Worm (Caenorhabditis elegans): ENCODE measurements around the gene ftt-2.

The ftt-2 gene

ce11 chrX:11605214-11605765 is at the start of gene ftt-2:
ftt-2 (minus strand) TSS chrX:11605419.
- peak; percentile 36 for TF ChIP-seq ama-1 (optimal IDR thresholded peaks at IDR 0.05)
- TF ChIP-seq elt-2 (tag; optimal IDR thresholded peaks at IDR 0.05): no peak
- TF ChIP-seq efl-3 (GFP tag; optimal IDR thresholded peaks at IDR 0.05): no peak
- TF ChIP-seq ceh-90 (tag; optimal IDR thresholded peaks at IDR 0.05): peak; percentile 42
- TF ChIP-seq rnt-1 (tag; optimal IDR thresholded peaks at IDR 0.05): peak; percentile 36
- no peak for TF ChIP-seq hlh-17 (GFP tag; optimal IDR thresholded peaks at IDR 0.05; ENCODE audit: borderline replicate concordance)
- TF ChIP-seq ceh-82 (tag; optimal IDR thresholded peaks at IDR 0.05): peak in 1 of 3 experiments; percentile 7

- no peak for TF ChIP-seq hlh-4 (tag; optimal IDR thresholded peaks at IDR 0.05)
Observed at ce11 chrX:11650751-11651150, 45.5 kb upstream of the ftt-2 start, which contains the start of gene cutl-11. cutl-11 (minus strand) TSS chrX:11650851.

ce11 chrX:11647165-11647564 is 41.9 kb upstream of the ftt-2 start, which contains the start of gene T04F8.8:
T04F8.8 (plus strand) TSS chrX:11647465.
- peak; percentile 22 for TF ChIP-seq lin-14 (GFP tag; optimal IDR thresholded peaks at IDR 0.05)
- TF ChIP-seq nhr-71 (tag; optimal IDR thresholded peaks at IDR 0.05): peak; percentile 10
- no peak for TF ChIP-seq alr-1 (tag; optimal IDR thresholded peaks at IDR 0.05; ENCODE audit: borderline replicate concordance)
- no peak for TF ChIP-seq unc-98 (GFP tag; IDR thresholded peaks at IDR 0.05)
- TF ChIP-seq blmp-1 (tag; optimal IDR thresholded peaks at IDR 0.05): peak; percentile 47
- TF ChIP-seq nhr-28 (tag; optimal IDR thresholded peaks at IDR 0.05): no peak
- TF ChIP-seq efl-3 (GFP tag; optimal IDR thresholded peaks at IDR 0.05): no peak
- TF ChIP-seq isw-1 (GFP tag; IDR thresholded peaks at IDR 0.05): no peak
- peak in 1 of 6 experiments; percentile 16 for TF ChIP-seq elt-3 (tag; optimal IDR thresholded peaks at IDR 0.05)

- TF ChIP-seq mdl-1 (tag; optimal IDR thresholded peaks at IDR 0.05) (peak in 1 of 2 experiments; percentile 40), dpl-1 (GFP tag; optimal IDR thresholded peaks at IDR 0.05) (no peak), nhr-77 (tag; optimal IDR thresholded peaks at IDR 0.05) (no peak), jun-1 (tag; optimal IDR thresholded peaks at IDR 0.05) (no peak), Y116A8C.19 (tag; optimal IDR thresholded peaks at IDR 0.05; ENCODE audit: borderline replicate concordance) (no peak), ceh-63 (GFP tag; optimal IDR thresholded peaks at IDR 0.05) (no peak), lin-35 (GFP tag; optimal IDR thresholded peaks at IDR 0.05) (no peak), nhr-19 (GFP tag; conservative IDR thresholded peaks at IDR 0.05) (peak; percentile 14; the same call in 1 of the 2 replicates), lin-14 (GFP tag; optimal IDR thresholded peaks at IDR 0.05) (peak; percentile 5), unc-130 (tag; optimal IDR thresholded peaks at IDR 0.05) (no peak), C34B4.2 (tag; optimal IDR thresholded peaks at IDR 0.05) (no peak), efl-3 (GFP tag; optimal IDR thresholded peaks at IDR 0.05) (no peak), ama-1 (optimal IDR thresholded peaks at IDR 0.05) (no peak), pqm-1 (tag; optimal IDR thresholded peaks at IDR 0.05) (no peak), pag-3 (tag; optimal IDR thresholded peaks at IDR 0.05; ENCODE audit: borderline replicate concordance, insufficient read depth) (no peak), unc-62 (GFP tag; optimal IDR thresholded peaks at IDR 0.05) (no peak), nhr-12 (tag; optimal IDR thresholded peaks at IDR 0.05) (no peak), elt-2 (tag; optimal IDR thresholded peaks at IDR 0.05) (peak; percentile 27), nhr-71 (tag; optimal IDR thresholded peaks at IDR 0.05) (peak; percentile 62), snu-23 (GFP tag; optimal IDR thresholded peaks at IDR 0.05) (peak; percentile 49), nhr-20 (tag; optimal IDR thresholded peaks at IDR 0.05) (peak; percentile 43), hlh-4 (tag; optimal IDR thresholded peaks at IDR 0.05) (no peak), sptf-1 (tag; optimal IDR thresholded peaks at IDR 0.05) (no peak), skn-1 (tag; optimal IDR thresholded peaks at IDR 0.05) (peak; percentile 20), C16A3.4 (tag; optimal IDR thresholded peaks at IDR 0.05) (peak; percentile 25), sup-37 (GFP tag; optimal IDR thresholded peaks at IDR 0.05) (no peak), nhr-85 (tag) (no peak), fkh-8 (tag; optimal IDR thresholded peaks at IDR 0.05) (no peak), nhr-90 (tag; optimal IDR thresholded peaks at IDR 0.05; ENCODE audit: poor library complexity) (peak; percentile 58), nhr-28 (tag; optimal IDR thresholded peaks at IDR 0.05) (no peak), hlh-17 (GFP tag; optimal IDR thresholded peaks at IDR 0.05; ENCODE audit: borderline replicate concordance) (no peak), sox-4 (tag; optimal IDR thresholded peaks at IDR 0.05) (no peak), mep-1 (tag; optimal IDR thresholded peaks at IDR 0.05) (peak; percentile 36), lsy-2 (tag; optimal IDR thresholded peaks at IDR 0.05) (peak in 1 of 2 experiments; percentile 2), ztf-4 (tag; optimal IDR thresholded peaks at IDR 0.05) (no peak), tbx-2 (tag; optimal IDR thresholded peaks at IDR 0.05) (peak; percentile 25), mef-2 (tag; optimal IDR thresholded peaks at IDR 0.05) (no peak)
Observed at ce11 chrX:11645517-11645916, 40.3 kb upstream of the ftt-2 start.
